Fruit fly (Drosophila melanogaster): ENCODE data around the gene shf.
A peak's percentile ranks its signal among the peaks of the same experiment; 100 is the strongest.

The shf gene

DNA sequence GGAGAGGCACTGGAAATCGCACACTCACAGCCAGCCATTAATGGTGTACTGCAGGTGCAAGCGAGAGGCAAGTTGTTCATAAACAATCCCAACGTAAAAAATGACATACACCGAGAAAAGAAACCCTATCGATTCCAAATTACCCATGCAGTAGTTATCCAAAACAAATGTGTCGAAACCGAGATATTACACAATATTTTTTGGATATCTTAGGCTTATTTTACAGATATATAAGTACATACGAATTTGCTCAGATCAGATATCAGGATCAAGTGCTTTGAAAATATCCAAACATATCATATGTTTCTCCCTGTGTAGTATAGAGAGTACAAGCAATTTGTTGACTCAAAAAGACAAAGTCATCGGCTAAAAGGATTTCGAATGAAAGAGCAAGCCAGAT is 2.1 kb downstream of the shf start:
- TF ChIP-seq CG10348 (GFP tag; IDR thresholded peaks at IDR 0.05) (no peak), Ets98B (GFP tag; IDR thresholded peaks at IDR 0.05) (peak; percentile 60), CG14655 (GFP tag; optimal IDR thresholded peaks at IDR 0.05) (peak; percentile 90), Pif1A (GFP tag; optimal IDR thresholded peaks at IDR 0.05) (peak; percentile 88), CG8159 (tag; optimal IDR thresholded peaks at IDR 0.05) (peak; percentile 95), EcR (GFP tag; optimal IDR thresholded peaks at IDR 0.05) (no peak), CG15710 (tag; optimal IDR thresholded peaks at IDR 0.05) (peak; percentile 93), CG17806 (tag; optimal IDR thresholded peaks at IDR 0.05) (peak; percentile 94), rn (GFP tag; IDR thresholded peaks at IDR 0.05) (peak; percentile 53), fd96Ca (GFP tag; IDR thresholded peaks at IDR 0.05) (peak; percentile 57; the same call in 2 of the 3 replicates), gl (tag; optimal IDR thresholded peaks at IDR 0.05) (peak; percentile 85), CG34367 (tag; optimal IDR thresholded peaks at IDR 0.05) (peak; percentile 94), Pif1B (GFP tag; optimal IDR thresholded peaks at IDR 0.05) (peak; percentile 87), CG12605 (GFP tag; IDR thresholded peaks at IDR 0.05) (peak; percentile 71), CG4496 (GFP tag; IDR thresholded peaks at IDR 0.05) (peak; percentile 86), CG9948 (tag; optimal IDR thresholded peaks at IDR 0.05) (peak; percentile 95), CG32121 (GFP tag; IDR thresholded peaks at IDR 0.05) (no peak), D1 (tag; optimal IDR thresholded peaks at IDR 0.05) (peak; percentile 60), CG13204 (GFP tag; optimal IDR thresholded peaks at IDR 0.05) (peak; percentile 67), Snoo (tag; optimal IDR thresholded peaks at IDR 0.05) (peak; percentile 78), CG8301 (tag; optimal IDR thresholded peaks at IDR 0.05) (peak; percentile 86)

DNA sequence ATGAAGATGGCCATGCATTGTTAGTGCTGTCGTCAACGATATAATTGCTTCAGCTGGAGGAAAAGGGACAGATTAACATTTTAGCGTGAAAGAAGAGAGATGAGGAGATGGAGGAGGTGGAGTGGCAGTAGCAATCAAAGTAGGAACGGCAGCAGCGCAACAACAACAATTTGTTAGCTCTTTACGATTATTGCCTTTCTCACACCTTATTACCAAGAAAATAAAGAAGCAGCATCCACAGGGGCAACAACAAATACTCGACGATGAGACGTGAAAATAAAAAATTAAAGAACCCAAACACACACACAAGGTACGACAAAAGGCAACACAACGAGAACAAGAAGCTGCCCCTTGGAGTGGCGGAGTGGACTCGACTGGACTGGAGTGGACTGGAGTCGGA is 2.5 kb downstream of the shf start:
- no peak for TF ChIP-seq CG4496 (GFP tag; IDR thresholded peaks at IDR 0.05)
- peak; percentile 8 for TF ChIP-seq EcR (GFP tag; optimal IDR thresholded peaks at IDR 0.05)

- TF ChIP-seq fd96Ca (GFP tag; IDR thresholded peaks at IDR 0.05) = no peak
- TF ChIP-seq rn (GFP tag; IDR thresholded peaks at IDR 0.05) = no peak
- no peak for TF ChIP-seq CG12605 (GFP tag; IDR thresholded peaks at IDR 0.05)
- no peak for TF ChIP-seq Pif1B (GFP tag; optimal IDR thresholded peaks at IDR 0.05)
- TF ChIP-seq D1 (tag; optimal IDR thresholded peaks at IDR 0.05) = no peak
- no peak for TF ChIP-seq CG32121 (GFP tag; IDR thresholded peaks at IDR 0.05)
- no peak for TF ChIP-seq CG14655 (GFP tag; optimal IDR thresholded peaks at IDR 0.05)
- TF ChIP-seq CG10348 (GFP tag; IDR thresholded peaks at IDR 0.05) = no peak
- no peak for TF ChIP-seq CG15710 (tag; optimal IDR thresholded peaks at IDR 0.05)
- no peak for TF ChIP-seq CG13204 (GFP tag; optimal IDR thresholded peaks at IDR 0.05)
- no peak for TF ChIP-seq CG34367 (tag; optimal IDR thresholded peaks at IDR 0.05)
- no peak for TF ChIP-seq CG8159 (tag; optimal IDR thresholded peaks at IDR 0.05)
- TF ChIP-seq CG17806 (tag; optimal IDR thresholded peaks at IDR 0.05) = no peak
- no peak for TF ChIP-seq CG9948 (tag; optimal IDR thresholded peaks at IDR 0.05)
- no peak for TF ChIP-seq Pif1A (GFP tag; optimal IDR thresholded peaks at IDR 0.05)
- TF ChIP-seq Snoo (tag; optimal IDR thresholded peaks at IDR 0.05) = no peak
- TF ChIP-seq CG4496 (GFP tag; IDR thresholded peaks at IDR 0.05) = no peak
- TF ChIP-seq gl (tag; optimal IDR thresholded peaks at IDR 0.05) = no peak
- no peak for TF ChIP-seq CG8301 (tag; optimal IDR thresholded peaks at IDR 0.05)
Observed at dm6 chrX:6776274-6776673, 3.2 kb downstream of the shf start.

dm6 chrX:6775622-6776021 is 3.8 kb downstream of the shf start:
- no peak for TF ChIP-seq CG32121 (GFP tag; IDR thresholded peaks at IDR 0.05)
- TF ChIP-seq D1 (tag; optimal IDR thresholded peaks at IDR 0.05) = no peak
- peak; percentile 40 for TF ChIP-seq CG15710 (tag; optimal IDR thresholded peaks at IDR 0.05)
- TF ChIP-seq CG17806 (tag; optimal IDR thresholded peaks at IDR 0.05) = peak; percentile 8
- peak; percentile 58 for TF ChIP-seq Snoo (tag; optimal IDR thresholded peaks at IDR 0.05)
- TF ChIP-seq CG12605 (GFP tag; IDR thresholded peaks at IDR 0.05) = no peak
- no peak for TF ChIP-seq fd96Ca (GFP tag; IDR thresholded peaks at IDR 0.05)
- no peak for TF ChIP-seq Pif1B (GFP tag; optimal IDR thresholded peaks at IDR 0.05)
- peak; percentile 53 for TF ChIP-seq EcR (GFP tag; optimal IDR thresholded peaks at IDR 0.05)
- no peak for TF ChIP-seq Pif1A (GFP tag; optimal IDR thresholded peaks at IDR 0.05)
- TF ChIP-seq CG10348 (GFP tag; IDR thresholded peaks at IDR 0.05) = no peak
- TF ChIP-seq CG13204 (GFP tag; optimal IDR thresholded peaks at IDR 0.05) = no peak
- TF ChIP-seq Ets98B (GFP tag; IDR thresholded peaks at IDR 0.05) = no peak
- TF ChIP-seq gl (tag; optimal IDR thresholded peaks at IDR 0.05) = no peak
- no peak for TF ChIP-seq rn (GFP tag; IDR thresholded peaks at IDR 0.05)
- no peak for TF ChIP-seq CG8301 (tag; optimal IDR thresholded peaks at IDR 0.05)
- no peak for TF ChIP-seq CG14655 (GFP tag; optimal IDR thresholded peaks at IDR 0.05)
- peak; percentile 15 for TF ChIP-seq CG9948 (tag; optimal IDR thresholded peaks at IDR 0.05)
- peak; percentile 49 for TF ChIP-seq CG8159 (tag; optimal IDR thresholded peaks at IDR 0.05)
- TF ChIP-seq CG4496 (GFP tag; IDR thresholded peaks at IDR 0.05) = no peak

DNA sequence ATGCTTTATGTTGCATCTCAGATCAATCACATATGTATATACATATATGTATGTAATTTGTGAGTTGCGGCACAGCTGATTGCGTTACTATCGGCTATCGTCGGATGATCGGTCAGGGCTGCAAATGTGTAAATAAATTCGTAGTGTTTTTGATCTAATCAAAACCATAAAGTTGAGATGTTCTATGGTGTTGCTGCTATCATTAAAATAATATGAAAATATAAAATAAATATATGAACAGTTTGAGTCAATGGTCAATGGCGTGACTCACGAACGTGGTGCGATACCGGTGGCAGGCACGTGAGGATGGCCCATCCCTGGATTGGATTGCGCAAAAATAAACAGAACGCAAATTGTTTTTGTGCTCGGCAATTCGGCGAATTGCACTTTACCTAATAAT is 8.5 kb downstream of the shf start, which contains the start of gene Coq7:
TSS of gene Coq7 (plus strand) at position 302 of the 400 bp plus-strand sequence.
- TF ChIP-seq Ets98B (GFP tag; IDR thresholded peaks at IDR 0.05) = peak; percentile 86
- TF ChIP-seq CG4496 (GFP tag; IDR thresholded peaks at IDR 0.05) = peak; percentile 92
- peak; percentile 85 for TF ChIP-seq rn (GFP tag; IDR thresholded peaks at IDR 0.05)
- peak; percentile 55 for TF ChIP-seq CG10348 (GFP tag; IDR thresholded peaks at IDR 0.05)
- peak; percentile 58 for TF ChIP-seq gl (tag; optimal IDR thresholded peaks at IDR 0.05)
- peak; percentile 71 for TF ChIP-seq Snoo (tag; optimal IDR thresholded peaks at IDR 0.05)
- TF ChIP-seq Pif1A (GFP tag; optimal IDR thresholded peaks at IDR 0.05) = no peak
- peak; percentile 74 for TF ChIP-seq CG34367 (tag; optimal IDR thresholded peaks at IDR 0.05)
- TF ChIP-seq EcR (GFP tag; optimal IDR thresholded peaks at IDR 0.05) = no peak
- TF ChIP-seq CG15710 (tag; optimal IDR thresholded peaks at IDR 0.05) = peak; percentile 80
- no peak for TF ChIP-seq CG14655 (GFP tag; optimal IDR thresholded peaks at IDR 0.05)
- no peak for TF ChIP-seq CG13204 (GFP tag; optimal IDR thresholded peaks at IDR 0.05)
- peak; percentile 74 for TF ChIP-seq CG9948 (tag; optimal IDR thresholded peaks at IDR 0.05)
- TF ChIP-seq CG17806 (tag; optimal IDR thresholded peaks at IDR 0.05) = peak; percentile 80
- TF ChIP-seq CG8159 (tag; optimal IDR thresholded peaks at IDR 0.05) = no peak
- peak; percentile 33; the same call in 1 of the 2 replicates for TF ChIP-seq CG12605 (GFP tag; IDR thresholded peaks at IDR 0.05)
- TF ChIP-seq CG8301 (tag; optimal IDR thresholded peaks at IDR 0.05) = no peak
- no peak for TF ChIP-seq D1 (tag; optimal IDR thresholded peaks at IDR 0.05)
- TF ChIP-seq CG32121 (GFP tag; IDR thresholded peaks at IDR 0.05) = peak; percentile 83
- TF ChIP-seq fd96Ca (GFP tag; IDR thresholded peaks at IDR 0.05) = peak; percentile 94
- TF ChIP-seq Pif1B (GFP tag; optimal IDR thresholded peaks at IDR 0.05) = no peak
